Worm (Caenorhabditis elegans) whole organism, L2 larva: ENCODE results near the gene C54E10.7.

Experiments
- ZK546.5 ChIP-seq: sonication (generic microtip); optimal IDR thresholded peaks from 2 replicates; lab custom pipeline; 2017; ENCODE audit warnings: missing biosample characterization, missing genetic modification characterization
- ama-1 ChIP-seq: fragments of 150-350 bp; optimal IDR thresholded peaks from 2 replicates; lab custom pipeline; 2018; ENCODE audit warnings: inconsistent platforms
- elt-3 ChIP-seq: sonication (generic microtip); optimal IDR thresholded peaks from 2 replicates; lab custom pipeline; 2017; ENCODE audit warnings: missing biosample characterization, missing genetic modification characterization
- lin-13 ChIP-seq: fragments of 150-350 bp; optimal IDR thresholded peaks from 2 replicates; lab custom pipeline; 2014; ENCODE audit warnings: missing biosample characterization, missing genetic modification reagents, missing genetic modification characterization
- mab-5 ChIP-seq: fragments of 150-350 bp; optimal IDR thresholded peaks from 2 replicates; lab custom pipeline; 2014; ENCODE audit warnings: missing biosample characterization, missing genetic modification characterization
- nhr-12 ChIP-seq: fragments of 150-350 bp; optimal IDR thresholded peaks from 2 replicates; lab custom pipeline; 2014; ENCODE audit warnings: missing biosample characterization, missing genetic modification characterization
- nhr-237 ChIP-seq: fragments of 150-350 bp; optimal IDR thresholded peaks from 2 replicates; lab custom pipeline; 2014; ENCODE audit warnings: missing biosample characterization, missing genetic modification characterization
- nhr-77 ChIP-seq: fragments of 150-350 bp; optimal IDR thresholded peaks from 2 replicates; lab custom pipeline; 2014; ENCODE audit warnings: missing biosample characterization, missing genetic modification characterization
- snpc-4 ChIP-seq: fragments of 150-350 bp; optimal IDR thresholded peaks from 2 replicates; lab custom pipeline; 2014; ENCODE audit warnings: missing biosample characterization, missing genetic modification characterization
- unc-39 ChIP-seq: fragments of 150-350 bp; optimal IDR thresholded peaks from 2 replicates; lab custom pipeline; 2014; ENCODE audit warnings: missing biosample characterization, missing genetic modification characterization
- unc-62 ChIP-seq: fragments of 150-350 bp; optimal IDR thresholded peaks from 2 replicates; lab custom pipeline; 2014; ENCODE audit warnings: missing biosample characterization, missing genetic modification reagents, missing genetic modification characterization
- ztf-11 ChIP-seq: sonication (generic microtip); optimal IDR thresholded peaks from 2 replicates; lab custom pipeline; 2017; ENCODE audit warnings: missing biosample characterization, missing genetic modification characterization

DNA sequence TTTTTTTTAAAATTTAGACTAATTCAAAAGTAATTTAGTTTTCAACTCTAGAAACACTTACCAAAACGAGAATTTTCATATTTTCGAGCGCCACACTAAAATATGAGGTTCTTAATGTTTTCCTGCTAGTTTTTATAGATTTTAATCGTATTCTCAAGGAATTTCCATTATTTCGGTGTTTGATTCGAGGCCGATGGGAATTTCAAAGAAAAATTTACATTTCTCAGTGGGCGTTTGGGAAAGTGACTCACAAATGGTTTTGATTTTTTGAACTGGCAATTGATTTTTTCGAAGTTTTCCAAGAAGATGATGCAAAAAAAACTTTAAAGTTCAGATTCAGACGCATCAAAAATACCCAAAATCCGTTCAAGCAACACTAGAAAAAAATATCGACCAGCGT, 9.4 kb upstream of the C54E10.7 start, which contains the start of gene C54E10.11:
- TF ChIP-seq unc-39 (tag; lab: Kevin White, UChicago) (no peak), ama-1 (lab: Kevin White, UChicago) (no peak), snpc-4 (tag; lab: Kevin White, UChicago) (no peak), nhr-237 (tag; lab: Kevin White, UChicago) (no peak), mab-5 (tag; lab: Kevin White, UChicago) (no peak), nhr-77 (tag; lab: Kevin White, UChicago) (no peak), unc-62 (no peak), elt-3 (no peak), ZK546.5 (tag; lab: Kevin White, UChicago) (no peak), lin-13 (no peak), nhr-12 (no peak), ztf-11 (no peak)
